Fruit fly (Drosophila melanogaster) whole organism, embryonic: ENCODE measurements around the gene CG4455.

Source experiments
- Ada2b ChIP-seq: fragments of 200-800 bp; sonication (Bioruptor generic); IDR thresholded peaks from 2 replicates; pipeline ENCODE4 v1.3.6; 2022; ENCODE audit warnings: missing biosample characterization, missing genetic modification characterization
- Atf-2 ChIP-seq: fragments of 200-800 bp; sonication (Bioruptor generic); optimal IDR thresholded peaks from 2 replicates; lab custom pipeline; 2016; ENCODE audit warnings: missing biosample characterization, missing genetic modification characterization
- CG11723 ChIP-seq: fragments of 200-800 bp; sonication (Bioruptor generic); optimal IDR thresholded peaks from 2 replicates; lab custom pipeline; 2017; ENCODE audit warnings: missing biosample characterization, mild to moderate bottlenecking, missing genetic modification characterization
- CG12391 ChIP-seq: fragments of 200-800 bp; sonication (Bioruptor generic); optimal IDR thresholded peaks from 3 replicates; lab custom pipeline; 2018; ENCODE audit warnings: missing biosample characterization, mild to moderate bottlenecking, missing genetic modification characterization, moderate library complexity
- CG12942 ChIP-seq: fragments of 200-800 bp; sonication (Bioruptor generic); optimal IDR thresholded peaks from 3 replicates; lab custom pipeline; 2016; ENCODE audit warnings: missing biosample characterization, missing genetic modification characterization
- CG13123 ChIP-seq: fragments of 200-800 bp; sonication (Bioruptor generic); optimal IDR thresholded peaks from 2 replicates; lab custom pipeline; 2016; ENCODE audit warnings: missing biosample characterization, missing genetic modification characterization
- CG13296 ChIP-seq: fragments of 200-800 bp; sonication (Bioruptor generic); optimal IDR thresholded peaks from 3 replicates; lab custom pipeline; 2018; ENCODE audit warnings: missing biosample characterization, mild to moderate bottlenecking, missing genetic modification characterization
- CG13424 ChIP-seq: fragments of 200-800 bp; sonication (Bioruptor generic); optimal IDR thresholded peaks from 2 replicates; lab custom pipeline; 2019; ENCODE audit warnings: missing biosample characterization, mild to moderate bottlenecking, missing genetic modification characterization, moderate library complexity
- CG14965 ChIP-seq: fragments of 200-800 bp; sonication (Bioruptor generic); optimal IDR thresholded peaks from 2 replicates; lab custom pipeline; 2016; ENCODE audit warnings: missing biosample characterization, missing genetic modification characterization, borderline replicate concordance
- CG15073 ChIP-seq: fragments of 200-800 bp; sonication (Bioruptor generic); optimal IDR thresholded peaks from 2 replicates; lab custom pipeline; 2016; ENCODE audit warnings: missing biosample characterization, missing genetic modification characterization
- CG15601 ChIP-seq: fragments of 200-800 bp; sonication (Bioruptor generic); optimal IDR thresholded peaks from 3 replicates; lab custom pipeline; 2019; ENCODE audit warnings: missing biosample characterization, mild to moderate bottlenecking, missing genetic modification characterization, moderate library complexity
- CG17328 ChIP-seq: fragments of 200-800 bp; sonication (Bioruptor generic); IDR thresholded peaks from 2 replicates; pipeline ENCODE4 v1.3.6; 2022; ENCODE audit warnings: missing biosample characterization, missing genetic modification characterization
- CG17612 ChIP-seq: fragments of 200-800 bp; sonication (Bioruptor generic); IDR thresholded peaks from 2 replicates; pipeline ENCODE4 v1.3.6; 2022; ENCODE audit warnings: missing biosample characterization, missing genetic modification characterization
- CG17802 ChIP-seq: fragments of 200-800 bp; sonication (Bioruptor generic); optimal IDR thresholded peaks from 2 replicates; lab custom pipeline; 2018; ENCODE audit warnings: missing biosample characterization, mild to moderate bottlenecking, missing genetic modification characterization, moderate library complexity
- CG17912 ChIP-seq: fragments of 200-800 bp; sonication (Bioruptor generic); optimal IDR thresholded peaks from 2 replicates; lab custom pipeline; 2018; ENCODE audit warnings: missing biosample characterization, mild to moderate bottlenecking, missing genetic modification characterization
- CG1792 ChIP-seq: fragments of 200-800 bp; sonication (Bioruptor generic); optimal IDR thresholded peaks from 2 replicates; lab custom pipeline; 2016; ENCODE audit warnings: missing biosample characterization, missing genetic modification characterization
- CG32767 ChIP-seq: fragments of 200-800 bp; sonication (Bioruptor generic); IDR thresholded peaks from 2 replicates; pipeline ENCODE4 v1.3.6; 2022; ENCODE audit warnings: missing biosample characterization, missing genetic modification characterization
- CG3726 ChIP-seq: fragments of 200-800 bp; sonication (Bioruptor generic); IDR thresholded peaks from 3 replicates; pipeline ENCODE4, ENCODE4 v1.3.6; 2022; ENCODE audit warnings: missing biosample characterization, missing genetic modification characterization
- CG6765 ChIP-seq: fragments of 200-800 bp; sonication (Bioruptor generic); optimal IDR thresholded peaks from 3 replicates; lab custom pipeline; 2017; ENCODE audit warnings: missing biosample characterization, mild to moderate bottlenecking, missing genetic modification characterization
- CG6813 ChIP-seq: fragments of 200-800 bp; sonication (Bioruptor generic); optimal IDR thresholded peaks from 2 replicates; lab custom pipeline; 2017; ENCODE audit warnings: missing biosample characterization, missing genetic modification characterization, mild to moderate bottlenecking, moderate library complexity, missing genetic modification reagents
- CG6854 ChIP-seq: fragments of 200-800 bp; sonication (Bioruptor generic); optimal IDR thresholded peaks from 3 replicates; lab custom pipeline; 2017; ENCODE audit warnings: missing biosample characterization, mild to moderate bottlenecking, missing genetic modification characterization
- CTCF ChIP-seq: fragments of 200-800 bp; sonication (Bioruptor generic); optimal IDR thresholded peaks from 2 replicates; lab custom pipeline; 2017; ENCODE audit warnings: missing biosample characterization, mild to moderate bottlenecking, missing genetic modification characterization, moderate library complexity
- Chrac-16 ChIP-seq: fragments of 200-800 bp; sonication (Bioruptor generic); optimal IDR thresholded peaks from 3 replicates; lab custom pipeline; 2016; ENCODE audit warnings: missing biosample characterization, missing genetic modification characterization
- Dbx ChIP-seq: fragments of 200-800 bp; sonication (Bioruptor generic); IDR thresholded peaks from 3 replicates; pipeline ENCODE4 v1.3.6; 2022; ENCODE audit warnings: missing biosample characterization, missing genetic modification characterization
- H15 ChIP-seq: fragments of 200-800 bp; sonication (Bioruptor generic); IDR thresholded peaks from 3 replicates; pipeline ENCODE4 v1.3.6; 2022; ENCODE audit warnings: missing biosample characterization, missing genetic modification characterization
- HLHmδ ChIP-seq: fragments of 200-800 bp; sonication (Bioruptor generic); optimal IDR thresholded peaks from 2 replicates; lab custom pipeline; 2018; ENCODE audit warnings: missing biosample characterization, mild to moderate bottlenecking, missing genetic modification characterization, moderate library complexity
- Hmr ChIP-seq: fragments of 200-800 bp; sonication (Bioruptor generic); optimal IDR thresholded peaks from 3 replicates; lab custom pipeline; 2017; ENCODE audit warnings: mild to moderate bottlenecking, missing biosample characterization, missing genetic modification reagents, missing genetic modification characterization
- NfI ChIP-seq: fragments of 200-800 bp; sonication (Bioruptor generic); optimal IDR thresholded peaks from 3 replicates; lab custom pipeline; 2018; ENCODE audit warnings: missing biosample characterization, mild to moderate bottlenecking, missing genetic modification characterization, moderate library complexity
- Opbp ChIP-seq: fragments of 200-800 bp; sonication (Bioruptor generic); IDR thresholded peaks from 3 replicates; pipeline ENCODE4 v1.3.6; 2022; ENCODE audit warnings: missing biosample characterization, missing genetic modification characterization; ENCODE audit not compliant: partially characterized antibody
- PHDP ChIP-seq: fragments of 200-800 bp; sonication (Bioruptor generic); optimal IDR thresholded peaks from 3 replicates; lab custom pipeline; 2018; ENCODE audit warnings: missing biosample characterization, mild to moderate bottlenecking, missing genetic modification characterization, moderate library complexity
- Poxn ChIP-seq: fragments of 200-800 bp; sonication (Bioruptor generic); IDR thresholded peaks from 2 replicates; pipeline ENCODE4 v1.3.6; 2022; ENCODE audit warnings: missing biosample characterization, missing genetic modification characterization
- Sin3A ChIP-seq: fragments of >200 bp; optimal IDR thresholded peaks from 2 replicates; lab custom pipeline; 2018
- Ssrp ChIP-seq: fragments of 200-800 bp; sonication (Bioruptor generic); optimal IDR thresholded peaks from 2 replicates; lab custom pipeline; 2018; ENCODE audit warnings: missing biosample characterization, mild to moderate bottlenecking, missing genetic modification characterization, moderate library complexity
- Vsx1 ChIP-seq: fragments of 200-800 bp; sonication (Bioruptor generic); optimal IDR thresholded peaks from 2 replicates; lab custom pipeline; 2017; ENCODE audit warnings: missing biosample characterization, mild to moderate bottlenecking, missing genetic modification characterization, missing genetic modification reagents
- al ChIP-seq: fragments of 200-800 bp; sonication (Bioruptor generic); IDR thresholded peaks from 2 replicates; pipeline ENCODE4 v1.3.6; 2022; ENCODE audit warnings: missing biosample characterization, missing genetic modification characterization
- btn ChIP-seq: fragments of 200-800 bp; sonication (Bioruptor generic); optimal IDR thresholded peaks from 2 replicates; lab custom pipeline; 2016; ENCODE audit warnings: missing biosample characterization, missing genetic modification characterization
- caup ChIP-seq: fragments of 200-800 bp; sonication (Bioruptor generic); optimal IDR thresholded peaks from 3 replicates; lab custom pipeline; 2017; ENCODE audit warnings: missing biosample characterization, mild to moderate bottlenecking, missing genetic modification characterization, moderate library complexity; ENCODE audit not compliant: severe bottlenecking
- cg ChIP-seq: fragments of 200-800 bp; sonication (Bioruptor generic); optimal IDR thresholded peaks from 3 replicates; lab custom pipeline; 2019; ENCODE audit warnings: missing biosample characterization, mild to moderate bottlenecking, missing genetic modification characterization, moderate library complexity
- ci ChIP-seq: fragments of 200-800 bp; sonication (Bioruptor generic); IDR thresholded peaks from 3 replicates; pipeline ENCODE4 v1.3.6; 2022; ENCODE audit warnings: missing biosample characterization, missing genetic modification characterization
- dimm ChIP-seq: fragments of 200-800 bp; sonication (Bioruptor generic); IDR thresholded peaks from 2 replicates; pipeline ENCODE4 v1.3.6; 2022; ENCODE audit warnings: missing biosample characterization, missing genetic modification characterization
- dysf ChIP-seq: fragments of 200-800 bp; sonication (Bioruptor generic); IDR thresholded peaks from 3 replicates; pipeline ENCODE4 v1.3.6; 2022; ENCODE audit warnings: missing biosample characterization, missing genetic modification characterization
- gem ChIP-seq: fragments of 200-800 bp; sonication (Bioruptor generic); optimal IDR thresholded peaks from 2 replicates; lab custom pipeline; 2019; ENCODE audit warnings: missing biosample characterization, mild to moderate bottlenecking, missing genetic modification characterization, moderate library complexity
- hkb ChIP-seq, 2 experiments: fragments of 200-800 bp in 1 of 2; fragments of >200 bp in 1 of 2; sonication (Bioruptor generic) in 1 of 2; IDR thresholded peaks in 1 of 2; optimal IDR thresholded peaks in 1 of 2; 2 replicates each; pipeline versions ENCODE4 v1.3.6 to Lab custom; 2017 to 2022; ENCODE audit warnings: missing biosample characterization in 1 of 2, missing genetic modification characterization in 1 of 2
- klu ChIP-seq: fragments of 200-800 bp; sonication (Bioruptor generic); IDR thresholded peaks from 2 replicates; pipeline ENCODE4 v1.3.6; 2022; ENCODE audit warnings: missing biosample characterization, missing genetic modification characterization
- sd ChIP-seq: fragments of 200-800 bp; sonication (Bioruptor generic); optimal IDR thresholded peaks from 3 replicates; lab custom pipeline; 2018; ENCODE audit warnings: missing biosample characterization, mild to moderate bottlenecking, missing genetic modification characterization, moderate library complexity
- sens-2 ChIP-seq: fragments of 200-800 bp; sonication (Bioruptor generic); IDR thresholded peaks from 2 replicates; pipeline ENCODE4 v1.3.6; 2022; ENCODE audit warnings: missing biosample characterization, missing genetic modification characterization
- shn ChIP-seq: fragments of 200-800 bp; sonication (Bioruptor generic); optimal IDR thresholded peaks from 3 replicates; lab custom pipeline; 2016; ENCODE audit warnings: missing biosample characterization, missing genetic modification characterization
- slbo ChIP-seq: fragments of 200-800 bp; sonication (Bioruptor generic); IDR thresholded peaks from 2 replicates; pipeline ENCODE4 v1.3.6; 2022; ENCODE audit warnings: missing biosample characterization, missing genetic modification characterization
- tgo ChIP-seq: fragments of 200-800 bp; sonication (Bioruptor generic); IDR thresholded peaks from 3 replicates; pipeline ENCODE4 v1.3.6; 2022; ENCODE audit warnings: missing biosample characterization, missing genetic modification characterization
- vvl ChIP-seq: fragments of 200-800 bp; sonication (Bioruptor generic); IDR thresholded peaks from 2 replicates; pipeline ENCODE4 v1.3.6; 2022; ENCODE audit warnings: missing biosample characterization, missing genetic modification characterization
- z ChIP-seq: fragments of 200-800 bp; sonication (Bioruptor generic); IDR thresholded peaks from 3 replicates; pipeline ENCODE4 v1.3.6; 2022; ENCODE audit warnings: missing biosample characterization, missing genetic modification characterization
- zf30C ChIP-seq: fragments of 200-800 bp; sonication (Bioruptor generic); optimal IDR thresholded peaks from 3 replicates; lab custom pipeline; 2018; ENCODE audit warnings: missing biosample characterization, mild to moderate bottlenecking, missing genetic modification characterization

The CG4455 gene

dm6 chr2L:16310648-16311047 lies 42.1 kb upstream of the CG4455 start, which contains the start of the genes cni and fzy (continued):
- TF ChIP-seq CG6813 (GFP tag; lab: Kevin White, UChicago), result no peak
- no peak for TF ChIP-seq Poxn (GFP tag; lab: Robert Waterston, UW)
- no peak for TF ChIP-seq CG17802
- TF ChIP-seq CG32767 (GFP tag; lab: Robert Waterston, UW), result no peak
- peak; percentile 3 for TF ChIP-seq CG15601
- TF ChIP-seq Chrac-16 (GFP tag; lab: Kevin White, UChicago), result peak; percentile 18
- TF ChIP-seq HLHmδ (GFP tag; lab: Kevin White, UChicago), result no peak
- no peak for TF ChIP-seq tgo (GFP tag; lab: Robert Waterston, UW)
- TF ChIP-seq CG17912 (GFP tag; lab: Kevin White, UChicago), result no peak
- TF ChIP-seq gem, result peak; percentile 50
- TF ChIP-seq klu (GFP tag; lab: Robert Waterston, UW), result no peak
- TF ChIP-seq dysf (GFP tag; lab: Robert Waterston, UW), result no peak
- 0 out of 3 replicates have a peak, but pooled peaks have one; percentile 32 for TF ChIP-seq Dbx
- TF ChIP-seq CG17328, result no peak
- no peak for TF ChIP-seq CG6765 (GFP tag; lab: Kevin White, UChicago)
- no peak for TF ChIP-seq sd (tag; lab: Kevin White, UChicago)
- TF ChIP-seq NfI (GFP tag; lab: Kevin White, UChicago), result no peak
- 0 out of 2 replicates have a peak, but pooled peaks have one; percentile 16 for TF ChIP-seq Ada2b (GFP tag; lab: Robert Waterston, UW)
- no peak for TF ChIP-seq CG6854 (GFP tag; lab: Kevin White, UChicago)
- TF ChIP-seq CG11723, result no peak
- TF ChIP-seq H15 (GFP tag; lab: Robert Waterston, UW), result no peak
- no peak for TF ChIP-seq Atf-2 (GFP tag; lab: Kevin White, UChicago)
- TF ChIP-seq btn (GFP tag; lab: Kevin White, UChicago), result no peak
- no peak for TF ChIP-seq al (GFP tag; lab: Robert Waterston, UW)
- no peak for TF ChIP-seq CG13296 (GFP tag; lab: Kevin White, UChicago)
- no peak for TF ChIP-seq zf30C (GFP tag; lab: Kevin White, UChicago)
- no peak; the same call in 2 of the 3 replicates for TF ChIP-seq Opbp (GFP tag; lab: Robert Waterston, UW)
- no peak for TF ChIP-seq CG12942 (GFP tag; lab: Kevin White, UChicago)
- no peak for TF ChIP-seq CG13123 (GFP tag; lab: Kevin White, UChicago)
- peak; percentile 42 for TF ChIP-seq CTCF
- TF ChIP-seq vvl, result no peak
- TF ChIP-seq Ssrp (tag; lab: Kevin White, UChicago), result peak; percentile 3
- peak; percentile 74 for TF ChIP-seq CG12391 (tag; lab: Kevin White, UChicago)
- no peak for TF ChIP-seq slbo (GFP tag; lab: Robert Waterston, UW)
- TF ChIP-seq Sin3A, result peak; percentile 86
- TF ChIP-seq CG15073 (GFP tag; lab: Kevin White, UChicago), result no peak
- no peak for TF ChIP-seq CG3726 (GFP tag; lab: Robert Waterston, UW)
- peak; percentile 8 for TF ChIP-seq PHDP (tag; lab: Kevin White, UChicago)
- TF ChIP-seq CG13424 (tag; lab: Kevin White, UChicago), result peak; percentile 8
- no peak for TF ChIP-seq cg (GFP tag; lab: Kevin White, UChicago)
- no peak for TF ChIP-seq dimm (GFP tag; lab: Robert Waterston, UW)
- TF ChIP-seq sens-2 (GFP tag; lab: Robert Waterston, UW), result no peak
- no peak for TF ChIP-seq z (GFP tag; lab: Robert Waterston, UW)
- TF ChIP-seq CG14965, result no peak
- TF ChIP-seq ci (GFP tag; lab: Robert Waterston, UW), result no peak
- no peak for TF ChIP-seq shn (GFP tag; lab: Kevin White, UChicago)
- no peak for TF ChIP-seq CG17612 (GFP tag; lab: Robert Waterston, UW)
- TF ChIP-seq Hmr (GFP tag; lab: Kevin White, UChicago), result no peak
- no peak for TF ChIP-seq caup (GFP tag; lab: Kevin White, UChicago)
- TF ChIP-seq hkb (optimal IDR thresholded peaks at IDR 0.05; lab: Kevin White, UChicago), result peak; percentile 68
- no peak for TF ChIP-seq hkb (GFP tag; IDR thresholded peaks at IDR 0.05; lab: Robert Waterston, UW)
- peak; percentile 80 for TF ChIP-seq Vsx1
- no peak for TF ChIP-seq CG1792 (GFP tag; lab: Kevin White, UChicago)
